Fruit fly (Drosophila melanogaster) whole organism: ENCODE measurements around the gene AhcyL2.
"Not testable (repeated sequence)": the region's sequence is repeated elsewhere in the genome, so short reads cannot be mapped to it uniquely, and the experiment has no call there.

Source experiments
- CG8478 ChIP-seq: fragments of >200 bp; optimal IDR thresholded peaks from 2 replicates; lab custom pipeline; 2018; ENCODE audit warnings: inconsistent platforms
- Dll ChIP-seq: fragments of >200 bp; optimal IDR thresholded peaks from 2 replicates; lab custom pipeline; 2017
- EcR ChIP-seq, 2 experiments: fragments of >200 bp; optimal IDR thresholded peaks; 2 replicates each; lab custom pipeline; 2017; ENCODE audit warnings: missing biosample characterization in 2 of 2, missing genetic modification characterization in 2 of 2, missing genetic modification reagents in 2 of 2
- pan ChIP-seq: fragments of >200 bp; optimal IDR thresholded peaks from 2 replicates; lab custom pipeline; 2017
- psq ChIP-seq: fragments of >200 bp; optimal IDR thresholded peaks from 2 replicates; lab custom pipeline; 2017
- usp ChIP-seq: fragments of >200 bp; optimal IDR thresholded peaks from 2 replicates; lab custom pipeline; 2017; ENCODE audit warnings: missing biosample characterization, missing genetic modification characterization, mixed read lengths

AhcyL2 gene

dm6 chr3R:17007336-17007735, 25.4 kb upstream of the AhcyL2 start:
- TF ChIP-seq EcR (GFP tag; optimal IDR thresholded peaks at IDR 0.05; lab: Kevin White, UChicago) (no peak), Dll (no peak), pan (lab: Kevin White, UChicago) (no peak), usp (GFP tag; lab: Kevin White, UChicago) (no peak), psq (lab: Kevin White, UChicago) (no peak), CG8478 (lab: Kevin White, UChicago) (no peak)

DNA sequence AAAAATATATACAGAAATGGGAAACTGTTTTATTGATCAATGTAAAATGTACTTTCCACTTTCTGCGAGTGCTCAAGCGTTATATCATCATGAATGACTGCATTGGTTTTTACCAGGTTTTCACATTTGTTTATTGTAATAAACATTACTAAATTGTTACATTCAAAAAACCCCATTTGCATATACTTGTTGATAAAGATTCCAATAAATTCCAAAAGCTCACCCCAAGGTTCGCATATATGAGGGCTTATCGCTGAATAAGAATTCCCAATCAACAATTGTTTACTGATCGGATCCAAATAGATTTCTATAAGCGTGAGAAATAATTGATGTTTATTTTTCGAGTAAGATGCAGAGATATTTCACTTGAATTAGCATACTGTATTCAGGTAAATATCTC, 21.5 kb upstream of the AhcyL2 start:
- no peak for TF ChIP-seq psq (lab: Kevin White, UChicago)

DNA sequence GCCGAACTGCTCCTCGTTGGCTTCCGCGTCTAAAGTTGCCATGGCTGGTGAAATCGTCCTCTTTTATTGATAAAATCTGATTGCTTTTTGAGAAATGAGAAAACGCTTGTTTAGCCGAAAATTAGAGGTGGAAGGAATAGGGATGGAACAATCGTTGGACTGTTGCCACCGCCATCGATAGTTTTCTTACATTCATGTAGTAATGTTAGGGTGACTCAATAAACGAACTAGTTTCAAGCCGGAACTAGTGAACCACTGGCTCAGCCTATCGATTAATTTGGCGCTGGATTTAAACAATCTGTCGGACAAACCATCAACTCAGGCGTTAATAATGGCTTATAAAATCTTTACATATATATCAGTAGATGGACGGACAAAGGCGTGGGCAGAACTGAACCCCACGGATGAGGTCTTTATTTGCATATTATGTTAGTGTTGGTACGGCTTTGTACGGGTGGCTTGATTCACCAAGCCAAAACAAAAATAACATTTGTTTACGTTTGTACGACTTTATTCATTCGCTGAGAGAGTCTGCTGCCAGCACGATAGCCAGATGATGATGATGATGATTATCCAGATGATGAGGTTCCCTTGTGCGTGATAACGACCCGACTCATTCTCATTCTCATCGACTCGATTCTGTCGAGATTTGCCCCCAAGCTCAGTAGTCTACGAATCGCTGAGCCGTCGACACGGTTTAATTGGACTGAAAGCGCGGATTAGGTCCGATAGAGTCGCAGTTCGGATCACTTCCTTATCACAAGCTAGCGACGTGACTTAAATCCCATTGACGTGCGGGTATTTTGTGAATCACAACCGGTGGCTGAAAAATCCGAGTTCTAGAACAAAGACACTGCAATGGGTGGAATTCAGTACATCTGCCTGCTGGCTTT, 20.5 kb upstream of the AhcyL2 start, which contains the start of the genes Sf3a1 and Irc:
Gene Sf3a1, minus strand, starts transcription at position 138 of the 893 bp plus-strand sequence.
Gene Irc, plus strand, starts transcription at position 658 of the 893 bp plus-strand sequence.
- TF ChIP-seq pan (lab: Kevin White, UChicago) (no peak), EcR (GFP tag; optimal IDR thresholded peaks at IDR 0.05; lab: Kevin White, UChicago) (no peak), CG8478 (lab: Kevin White, UChicago) (no peak), Dll (no peak), psq (lab: Kevin White, UChicago) (no peak), usp (GFP tag; lab: Kevin White, UChicago) (no peak)

DNA sequence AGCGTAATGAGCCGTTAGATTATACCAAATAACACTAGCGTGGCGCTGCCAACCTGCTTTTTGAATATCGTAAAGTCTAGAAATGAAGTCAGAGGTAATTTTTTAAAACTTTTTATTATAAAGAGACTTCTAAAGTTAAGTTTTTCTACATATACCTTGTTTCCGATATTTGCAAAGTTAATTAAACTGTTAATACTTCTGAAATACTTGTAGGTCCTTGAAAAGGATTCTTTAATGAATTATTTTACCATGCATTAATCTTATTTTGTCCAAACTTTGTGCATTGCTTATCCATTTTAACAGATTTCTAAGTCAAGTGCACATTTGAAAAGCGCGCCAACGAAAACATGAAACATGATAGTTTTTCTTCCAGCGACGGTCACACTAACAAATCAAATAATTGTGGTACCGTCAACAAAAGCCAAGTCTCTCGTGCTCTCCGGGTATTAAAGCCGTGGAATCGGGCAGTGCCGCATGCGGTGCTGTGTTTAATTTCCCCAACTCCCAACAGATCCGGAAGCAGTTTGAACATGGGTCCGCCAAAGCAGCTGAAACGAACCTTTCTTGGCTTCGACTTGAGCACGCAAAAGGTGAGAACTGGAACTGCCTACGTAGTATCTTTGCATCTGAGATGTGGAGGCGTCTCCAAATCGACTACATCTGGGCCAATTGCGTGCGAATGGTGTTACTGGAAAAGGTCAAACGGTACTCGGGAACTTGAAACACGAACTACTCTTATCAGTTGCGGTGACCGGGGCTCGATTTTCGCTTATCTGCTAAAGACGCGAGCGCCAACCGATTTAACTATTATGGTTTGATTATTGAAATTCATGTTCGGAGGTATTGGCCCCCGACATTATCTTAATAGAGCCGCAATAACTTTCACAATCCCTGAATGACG, 14.4 kb upstream of the AhcyL2 start, which contains the start of the genes EMC2A and CG3534:
Gene EMC2A, minus strand, starts transcription at position 13 of the 901 bp plus-strand sequence.
Gene CG3534, plus strand, starts transcription at position 388 of the 901 bp plus-strand sequence.
- no peak for TF ChIP-seq pan (lab: Kevin White, UChicago)
- no peak for TF ChIP-seq CG8478 (lab: Kevin White, UChicago)
- TF ChIP-seq psq (lab: Kevin White, UChicago): no peak
- no peak for TF ChIP-seq Dll
- TF ChIP-seq usp (GFP tag; lab: Kevin White, UChicago): no peak
- TF ChIP-seq EcR (GFP tag; optimal IDR thresholded peaks at IDR 0.05; lab: Kevin White, UChicago): no peak

dm6 chr3R:16992716-16993115, 10.8 kb upstream of the AhcyL2 start, which contains the start of gene CG31274:
CG31274 (plus strand) TSS chr3R:16993016.
- not testable (repeated sequence) for TF ChIP-seq pan (lab: Kevin White, UChicago); psq (lab: Kevin White, UChicago); EcR (GFP tag; optimal IDR thresholded peaks at IDR 0.05; lab: Kevin White, UChicago)

dm6 chr3R:16991781-16992180, 9.8 kb upstream of the AhcyL2 start, which contains the start of gene EMC2B:
EMC2B (minus strand) TSS chr3R:16991878.
- TF ChIP-seq pan (lab: Kevin White, UChicago) (no peak), usp (GFP tag; lab: Kevin White, UChicago) (no peak), psq (lab: Kevin White, UChicago) (no peak), Dll (no peak), CG8478 (lab: Kevin White, UChicago) (no peak), EcR (GFP tag; optimal IDR thresholded peaks at IDR 0.05; lab: Kevin White, UChicago) (no peak)

DNA sequence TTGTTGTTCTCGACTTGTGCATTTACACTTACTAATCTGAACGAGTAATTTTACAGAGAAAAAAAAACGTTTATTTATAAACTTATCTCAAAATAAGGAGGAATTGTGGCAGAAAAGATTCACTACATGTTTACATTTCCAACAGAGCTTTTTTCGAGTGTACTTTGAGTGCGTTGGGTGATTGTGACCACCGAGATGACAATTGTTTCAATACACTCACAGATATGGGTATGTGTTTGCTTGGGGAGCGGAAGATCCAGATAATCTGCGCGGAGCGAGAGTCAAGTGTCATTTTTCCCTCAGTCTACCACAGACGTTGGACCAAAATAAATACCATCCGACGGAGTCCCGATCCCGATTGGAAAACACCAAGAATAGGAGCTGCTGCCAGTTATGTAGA, 6.6 kb upstream of the AhcyL2 start, which contains the start of gene MESK4:
Gene MESK4, plus strand, starts transcription at position 301 of the 400 bp plus-strand sequence.
- not testable (repeated sequence) for TF ChIP-seq Dll; usp (GFP tag; lab: Kevin White, UChicago); CG8478 (lab: Kevin White, UChicago)

DNA sequence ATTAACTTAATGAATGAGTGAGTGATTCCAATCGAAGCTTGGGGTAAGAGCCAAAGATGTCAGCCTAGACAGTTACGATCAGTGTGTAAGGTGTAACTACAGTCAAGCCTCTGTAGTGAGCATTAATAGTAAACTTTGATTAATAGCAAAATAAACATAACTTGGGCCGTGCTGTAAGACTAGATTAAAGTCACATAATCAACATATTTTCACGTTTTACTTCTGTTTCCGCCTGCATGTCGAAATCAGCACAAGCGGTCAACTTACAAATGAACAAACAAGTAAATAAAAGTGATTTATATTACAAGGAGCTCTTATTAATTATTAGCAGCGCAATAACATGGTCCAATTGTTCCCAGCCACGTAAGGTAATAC, 6.0 kb upstream of the AhcyL2 start:
- TF ChIP-seq usp (GFP tag; lab: Kevin White, UChicago) (no peak), EcR (GFP tag; optimal IDR thresholded peaks at IDR 0.05; lab: Kevin White, UChicago) (no peak), CG8478 (lab: Kevin White, UChicago) (no peak), psq (lab: Kevin White, UChicago) (no peak), pan (lab: Kevin White, UChicago) (no peak), Dll (no peak)

DNA sequence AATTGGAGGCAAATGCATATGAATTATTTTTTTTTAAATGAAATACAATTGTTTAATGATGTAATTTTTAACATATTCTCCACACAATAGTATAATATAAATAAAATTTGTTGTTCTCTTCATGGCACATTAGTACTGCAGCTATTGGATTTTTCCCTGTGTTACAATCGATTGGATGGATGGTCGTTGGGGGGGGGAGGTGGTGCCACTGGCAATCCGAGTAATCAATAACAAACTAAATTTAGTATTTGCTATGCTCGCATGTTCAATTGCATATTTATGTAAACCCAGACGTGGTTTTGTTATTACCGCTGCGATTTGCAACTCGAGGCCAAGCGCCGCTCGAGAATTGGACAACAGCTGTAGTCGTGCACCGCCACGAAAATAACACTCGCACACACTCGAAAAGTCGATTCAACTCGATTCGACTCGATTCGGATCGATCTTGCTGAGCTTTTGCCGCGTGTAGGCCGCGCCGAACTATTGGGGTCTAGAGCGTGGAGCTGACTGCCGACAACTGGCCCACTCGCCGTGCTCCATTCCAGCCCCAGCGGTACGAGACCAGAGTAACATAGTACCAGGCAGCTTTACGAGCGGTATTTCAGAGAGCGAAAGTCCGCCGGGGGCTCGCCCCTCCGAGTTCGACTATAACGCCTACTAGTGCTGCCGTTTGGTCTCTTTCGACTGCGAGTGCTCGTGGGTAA, 5.4 kb upstream of the AhcyL2 start, which contains the start of gene CG18622:
Gene CG18622, minus strand, starts transcription at position 513 of the 704 bp plus-strand sequence.
- no peak for TF ChIP-seq EcR (GFP tag; optimal IDR thresholded peaks at IDR 0.05; lab: Kevin White, UChicago)
- TF ChIP-seq CG8478 (lab: Kevin White, UChicago): no peak
- no peak for TF ChIP-seq pan (lab: Kevin White, UChicago)
- TF ChIP-seq Dll: no peak
- no peak for TF ChIP-seq psq (lab: Kevin White, UChicago)
- no peak for TF ChIP-seq usp (GFP tag; lab: Kevin White, UChicago)

- peak in 1 of 2 experiments; percentile 28 for TF ChIP-seq EcR (GFP tag; optimal IDR thresholded peaks at IDR 0.05; lab: Kevin White, UChicago)
- no peak for TF ChIP-seq Dll
These were observed 4.5 kb upstream of the AhcyL2 start for dm6 chr3R:16986181-16987074.
